Worm (Caenorhabditis elegans): ENCODE results near the gene Y66H1A.5.

- TF ChIP-seq unc-62 (GFP tag; optimal IDR thresholded peaks at IDR 0.05) (no peak), lin-39 (tag; optimal IDR thresholded peaks at IDR 0.05) (no peak), nhr-237 (tag; optimal IDR thresholded peaks at IDR 0.05) (no peak), snpc-4 (tag; optimal IDR thresholded peaks at IDR 0.05) (no peak), nhr-77 (tag; optimal IDR thresholded peaks at IDR 0.05) (no peak), ama-1 (optimal IDR thresholded peaks at IDR 0.05) (no peak), nhr-12 (tag; optimal IDR thresholded peaks at IDR 0.05) (no peak), unc-55 (GFP tag; optimal IDR thresholded peaks at IDR 0.05) (no peak), lin-13 (GFP tag; optimal IDR thresholded peaks at IDR 0.05) (no peak), skn-1 (tag; optimal IDR thresholded peaks at IDR 0.05) (no peak)
These were observed 50.6 kb downstream of the Y66H1A.5 start for ce11 chrIV:378367-378766.

All from whole organism, L2 larva.